Fruit fly (Drosophila melanogaster): ENCODE data around the gene Sbp2.
A peak's percentile ranks its signal among the peaks of the same experiment; 100 is the strongest.

DNA sequence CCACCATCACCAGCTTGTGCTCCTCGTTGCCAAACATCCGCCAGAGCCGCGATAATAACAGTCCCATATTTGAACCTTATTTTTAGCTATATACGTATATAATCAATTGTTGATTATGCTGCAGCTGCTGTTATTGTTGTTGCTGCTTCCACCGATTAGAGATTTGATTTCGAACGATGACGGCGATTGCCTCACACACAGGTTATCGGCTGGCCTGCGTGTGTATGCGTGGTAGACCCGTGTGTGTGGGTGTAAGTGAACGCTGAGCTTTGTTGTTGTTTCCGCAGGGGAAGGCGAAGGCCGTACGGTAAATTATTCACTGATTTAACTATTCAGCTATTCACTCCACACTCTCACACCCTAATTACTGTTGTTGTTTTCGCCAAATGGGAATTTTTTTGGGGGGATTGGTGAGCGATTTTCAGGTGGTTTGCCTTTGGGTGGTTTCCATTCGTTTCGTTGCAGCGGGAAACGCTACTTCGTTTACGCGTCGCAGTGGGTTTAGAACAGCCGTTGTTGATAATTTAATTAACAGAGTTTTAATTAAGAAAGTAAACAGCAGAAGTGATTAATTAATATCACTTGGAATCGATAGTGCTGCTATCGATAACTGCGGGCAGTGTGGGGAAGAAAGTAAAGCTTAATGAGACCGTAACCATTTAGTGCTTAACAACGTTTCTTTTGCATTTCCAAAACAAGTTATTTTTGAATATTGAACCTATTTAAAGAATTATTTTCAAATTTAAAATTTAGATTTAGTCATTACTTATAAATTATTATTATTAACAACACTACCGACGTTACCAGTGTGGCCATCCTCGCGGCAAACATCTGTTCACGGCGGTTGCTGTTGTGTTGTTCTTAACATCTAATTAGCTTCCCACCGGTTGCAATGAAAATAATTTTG, 4.5 kb upstream of the Sbp2 start, which contains the start of the genes Arl5 and CG13671:
- TF ChIP-seq dac (GFP tag; optimal IDR thresholded peaks at IDR 0.05) (peak; percentile 21), CG16779 (tag; optimal IDR thresholded peaks at IDR 0.05) (no peak), Hr39 (GFP tag; optimal IDR thresholded peaks at IDR 0.05) (peak; percentile 72), Gug (GFP tag; IDR thresholded peaks at IDR 0.05) (peak; percentile 70), dsx (GFP tag; optimal IDR thresholded peaks at IDR 0.05; ENCODE audit: poor library complexity, severe bottlenecking) (peak; percentile 44), Sox102F (GFP tag; optimal IDR thresholded peaks at IDR 0.05) (no peak), achi (GFP tag; optimal IDR thresholded peaks at IDR 0.05) (peak; percentile 74), OdsH (GFP tag; optimal IDR thresholded peaks at IDR 0.05) (peak; percentile 86), CG34406 (GFP tag; optimal IDR thresholded peaks at IDR 0.05) (peak; percentile 75), CG7368 (GFP tag; optimal IDR thresholded peaks at IDR 0.05) (no peak), salr (GFP tag; optimal IDR thresholded peaks at IDR 0.05) (peak in 1 of 2 experiments; percentile 71), CG10631 (GFP tag; optimal IDR thresholded peaks at IDR 0.05) (peak; percentile 87)
